Worm (Caenorhabditis elegans) whole organism, L1 larva: ENCODE measurements around the gene clp-2.
A peak's percentile ranks its signal among the peaks of the same experiment; 100 is the strongest.

ENCODE experiments used
- C04F5.9 ChIP-seq: sonication (generic microtip); optimal IDR thresholded peaks from 2 replicates; lab custom pipeline; 2016; ENCODE audit warnings: missing genetic modification characterization, missing compliant biosample characterization
- C16A3.4 ChIP-seq: fragments of 150-350 bp; optimal IDR thresholded peaks from 2 replicates; lab custom pipeline; 2014; ENCODE audit warnings: missing biosample characterization, missing genetic modification characterization
- Y116A8C.19 ChIP-seq: sonication (generic microtip); optimal IDR thresholded peaks from 2 replicates; lab custom pipeline; 2016; ENCODE audit warnings: missing compliant biosample characterization, missing genetic modification characterization, borderline replicate concordance
- aha-1 ChIP-seq: fragments of 150-350 bp; optimal IDR thresholded peaks from 2 replicates; lab custom pipeline; 2014; ENCODE audit warnings: missing biosample characterization, missing genetic modification characterization
- alr-1 ChIP-seq: fragments of 200-800 bp; sonication (Bioruptor generic); optimal IDR thresholded peaks from 2 replicates; lab custom pipeline; 2018; ENCODE audit warnings: borderline replicate concordance, mild to moderate bottlenecking, missing genetic modification characterization, missing compliant biosample characterization
- ama-1 ChIP-seq: fragments of 150-350 bp; optimal IDR thresholded peaks from 2 replicates; lab custom pipeline; 2014
- ceh-63 ChIP-seq: fragments of 200-800 bp; sonication (Bioruptor generic); optimal IDR thresholded peaks from 2 replicates; lab custom pipeline; 2018; ENCODE audit warnings: mild to moderate bottlenecking, missing genetic modification characterization, missing compliant biosample characterization
- ceh-82 ChIP-seq, 3 experiments: fragments of 150-350 bp in 1 of 3; sonication (generic microtip) in 2 of 3; optimal IDR thresholded peaks; 2 replicates each; lab custom pipeline; 2014 to 2017; ENCODE audit warnings: missing biosample characterization in 3 of 3, missing genetic modification characterization in 3 of 3
- ceh-90 ChIP-seq: sonication (generic microtip); optimal IDR thresholded peaks from 2 replicates; lab custom pipeline; 2016; ENCODE audit warnings: missing genetic modification characterization, missing compliant biosample characterization
- ces-1 ChIP-seq: fragments of 150-350 bp; optimal IDR thresholded peaks from 2 replicates; lab custom pipeline; 2014; ENCODE audit warnings: missing biosample characterization, missing genetic modification reagents, missing genetic modification characterization
- dpl-1 ChIP-seq, 3 experiments: fragments of 150-350 bp in 2 of 3; sonication (generic microtip) in 1 of 3; optimal IDR thresholded peaks; 2 replicates each; lab custom pipeline; 2014 to 2017; ENCODE audit warnings: missing biosample characterization in 3 of 3, missing genetic modification characterization in 3 of 3, missing genetic modification reagents in 3 of 3
- dsc-1 ChIP-seq: sonication (generic microtip); optimal IDR thresholded peaks from 2 replicates; lab custom pipeline; 2016; ENCODE audit warnings: mild to moderate bottlenecking, missing genetic modification characterization, missing compliant biosample characterization
- efl-1 ChIP-seq, 4 experiments: fragments of 150-350 bp; optimal IDR thresholded peaks in 3 of 4; peaks in 1 of 4; 1 replicate in 1 of 4; 2 replicates in 3 of 4; lab custom pipeline; 2014; ENCODE audit warnings: missing biosample characterization in 2 of 4, missing genetic modification characterization in 2 of 4, missing genetic modification reagents in 2 of 4
- efl-3 ChIP-seq: fragments of 200-800 bp; sonication (Bioruptor generic); optimal IDR thresholded peaks from 2 replicates; lab custom pipeline; 2018; ENCODE audit warnings: mild to moderate bottlenecking, missing genetic modification characterization, missing compliant biosample characterization
- egl-13 ChIP-seq: sonication (generic microtip); optimal IDR thresholded peaks from 2 replicates; lab custom pipeline; 2016; ENCODE audit warnings: missing genotype, missing genetic modification reagents, missing genetic modification characterization, missing compliant biosample characterization
- egl-27 ChIP-seq, 2 experiments: fragments of 150-350 bp in 1 of 2; sonication (generic microtip); optimal IDR thresholded peaks; 3 replicates each; lab custom pipeline; 2017 to 2018; ENCODE audit warnings: missing biosample characterization in 2 of 2, missing genetic modification characterization in 2 of 2, missing genetic modification reagents in 2 of 2
- elt-2 ChIP-seq: sonication (generic microtip); optimal IDR thresholded peaks from 2 replicates; lab custom pipeline; 2016; ENCODE audit warnings: missing genetic modification characterization, mild to moderate bottlenecking, inconsistent platforms, missing compliant biosample characterization, missing genetic modification reagents
- elt-3 ChIP-seq, 6 experiments: fragments of 150-350 bp in 1 of 6; sonication (generic microtip); optimal IDR thresholded peaks; 2 replicates each; lab custom pipeline; 2017 to 2018; ENCODE audit warnings: missing biosample characterization in 6 of 6, missing genetic modification characterization in 6 of 6, inconsistent platforms in 1 of 6
- fkh-4 ChIP-seq: sonication (generic microtip); optimal IDR thresholded peaks from 2 replicates; lab custom pipeline; 2016; ENCODE audit warnings: missing compliant biosample characterization, missing genetic modification characterization, borderline replicate concordance
- fkh-8 ChIP-seq: sonication (generic microtip); optimal IDR thresholded peaks from 2 replicates; lab custom pipeline; 2016; ENCODE audit warnings: mild to moderate bottlenecking, missing genetic modification characterization, missing compliant biosample characterization
- fos-1 ChIP-seq: fragments of 150-350 bp; optimal IDR thresholded peaks from 2 replicates; lab custom pipeline; 2014; ENCODE audit warnings: missing biosample characterization, missing genetic modification characterization
- jun-1 ChIP-seq: fragments of 150-350 bp; optimal IDR thresholded peaks from 2 replicates; lab custom pipeline; 2014; ENCODE audit warnings: missing biosample characterization, missing genetic modification reagents, missing genetic modification characterization
- lin-13 ChIP-seq: fragments of 150-350 bp; optimal IDR thresholded peaks from 2 replicates; lab custom pipeline; 2014; ENCODE audit warnings: missing biosample characterization, missing genetic modification reagents, missing genetic modification characterization
- lin-35 ChIP-seq, 2 experiments: fragments of 150-350 bp; optimal IDR thresholded peaks; 2 replicates each; lab custom pipeline; 2014; ENCODE audit warnings: missing biosample characterization in 2 of 2, missing genetic modification characterization in 2 of 2, missing genetic modification reagents in 2 of 2
- lir-3 ChIP-seq: sonication (generic microtip); optimal IDR thresholded peaks from 2 replicates; lab custom pipeline; 2016; ENCODE audit warnings: mild to moderate bottlenecking, missing genetic modification characterization, moderate library complexity, missing compliant biosample characterization; ENCODE audit not compliant: poor library complexity
- mab-9 ChIP-seq: fragments of 200-800 bp; sonication (Bioruptor generic); IDR thresholded peaks from 2 replicates; pipeline ENCODE4 v1.3.6; 2022; ENCODE audit warnings: missing genetic modification reagents, missing genetic modification characterization, missing compliant biosample characterization
- mep-1 ChIP-seq: fragments of 150-350 bp; optimal IDR thresholded peaks from 2 replicates; lab custom pipeline; 2014; ENCODE audit warnings: missing biosample characterization, missing genetic modification characterization
- nhr-12 ChIP-seq: sonication (generic microtip); optimal IDR thresholded peaks from 2 replicates; lab custom pipeline; 2017; ENCODE audit warnings: missing biosample characterization, missing genetic modification characterization
- nhr-19 ChIP-seq: fragments of 200-800 bp; sonication (Bioruptor generic); conservative IDR thresholded peaks from 2 replicates; pipeline ENCODE4 v1.3.6; 2022; ENCODE audit warnings: missing genetic modification characterization, missing compliant biosample characterization
- nhr-20 ChIP-seq: sonication (generic microtip); optimal IDR thresholded peaks from 2 replicates; lab custom pipeline; 2016; ENCODE audit warnings: mild to moderate bottlenecking, missing genetic modification characterization, missing compliant biosample characterization
- nhr-237 ChIP-seq: fragments of 150-350 bp; optimal IDR thresholded peaks from 2 replicates; lab custom pipeline; 2014; ENCODE audit warnings: missing biosample characterization, missing genetic modification characterization
- nhr-28 ChIP-seq: fragments of 150-350 bp; optimal IDR thresholded peaks from 2 replicates; lab custom pipeline; 2014; ENCODE audit warnings: missing biosample characterization, missing genetic modification characterization
- nhr-47 ChIP-seq: sonication (generic microtip); optimal IDR thresholded peaks from 2 replicates; lab custom pipeline; 2016; ENCODE audit warnings: mild to moderate bottlenecking, missing genetic modification characterization, moderate library complexity, missing compliant biosample characterization
- nhr-71 ChIP-seq: sonication (generic microtip); optimal IDR thresholded peaks from 2 replicates; lab custom pipeline; 2016; ENCODE audit warnings: mild to moderate bottlenecking, missing genetic modification characterization, moderate library complexity, missing compliant biosample characterization
- nhr-77 ChIP-seq: fragments of 150-350 bp; optimal IDR thresholded peaks from 2 replicates; lab custom pipeline; 2014; ENCODE audit warnings: missing biosample characterization, missing genetic modification characterization
- nhr-85 ChIP-seq: sonication (generic microtip); peaks from one replicate; lab custom pipeline; 2016; ENCODE audit warnings: missing genetic modification characterization, inconsistent platforms, missing compliant biosample characterization
- pag-3 ChIP-seq: sonication (generic microtip); optimal IDR thresholded peaks from 2 replicates; lab custom pipeline; 2017; ENCODE audit warnings: missing genetic modification characterization, mild to moderate bottlenecking, missing compliant biosample characterization, antibody characterized with exemption, borderline replicate concordance; ENCODE audit not compliant: insufficient read depth
- pax-3 ChIP-seq: fragments of 200-800 bp; sonication (Bioruptor generic); optimal IDR thresholded peaks from 2 replicates; lab custom pipeline; 2018; ENCODE audit warnings: mild to moderate bottlenecking, missing genetic modification characterization, moderate library complexity, missing compliant biosample characterization
- rnt-1 ChIP-seq: sonication (generic microtip); optimal IDR thresholded peaks from 2 replicates; lab custom pipeline; 2016; ENCODE audit warnings: mild to moderate bottlenecking, missing genetic modification characterization, moderate library complexity, missing compliant biosample characterization
- skn-1 ChIP-seq: fragments of 150-350 bp; optimal IDR thresholded peaks from 2 replicates; lab custom pipeline; 2014; ENCODE audit warnings: missing biosample characterization, missing genetic modification characterization
- snu-23 ChIP-seq: sonication (generic microtip); optimal IDR thresholded peaks from 2 replicates; lab custom pipeline; 2016; ENCODE audit warnings: missing genetic modification characterization, missing compliant biosample characterization
- sox-4 ChIP-seq: sonication (generic microtip); optimal IDR thresholded peaks from 2 replicates; lab custom pipeline; 2016; ENCODE audit warnings: missing genetic modification characterization, missing compliant biosample characterization
- sptf-1 ChIP-seq: fragments of 150-350 bp; optimal IDR thresholded peaks from 2 replicates; lab custom pipeline; 2014; ENCODE audit warnings: missing biosample characterization, missing genetic modification characterization
- sup-37 ChIP-seq: fragments of 200-800 bp; sonication (Bioruptor generic); optimal IDR thresholded peaks from 2 replicates; lab custom pipeline; 2018; ENCODE audit warnings: mild to moderate bottlenecking, missing genetic modification characterization, missing compliant biosample characterization
- tlp-1 ChIP-seq: fragments of 150-350 bp; optimal IDR thresholded peaks from 2 replicates; lab custom pipeline; 2014; ENCODE audit warnings: missing biosample characterization, missing genetic modification characterization
- unc-62 ChIP-seq: fragments of 150-350 bp; optimal IDR thresholded peaks from 2 replicates; lab custom pipeline; 2014; ENCODE audit warnings: missing biosample characterization, missing genetic modification reagents, missing genetic modification characterization
- unc-86 ChIP-seq: sonication (generic microtip); optimal IDR thresholded peaks from 2 replicates; lab custom pipeline; 2016; ENCODE audit warnings: missing genetic modification characterization, missing compliant biosample characterization
- unc-98 ChIP-seq: fragments of 200-800 bp; sonication (Bioruptor generic); IDR thresholded peaks from 2 replicates; pipeline ENCODE4 v1.3.6; 2022; ENCODE audit warnings: missing genetic modification characterization, missing compliant biosample characterization
- vab-15 ChIP-seq: sonication (generic microtip); optimal IDR thresholded peaks from 2 replicates; lab custom pipeline; 2017; ENCODE audit warnings: missing genotype, mild to moderate bottlenecking, missing genetic modification characterization, missing compliant biosample characterization
- zag-1 ChIP-seq: fragments of 150-350 bp; optimal IDR thresholded peaks from 2 replicates; lab custom pipeline; 2014; ENCODE audit warnings: missing biosample characterization, missing genetic modification characterization
- ztf-11 ChIP-seq, 2 experiments: sonication (generic microtip); optimal IDR thresholded peaks; 2 replicates each; lab custom pipeline; 2016 to 2017; ENCODE audit warnings: missing genetic modification characterization in 2 of 2, missing biosample characterization in 1 of 2, missing compliant biosample characterization in 1 of 2
- ztf-4 ChIP-seq: fragments of 150-350 bp; optimal IDR thresholded peaks from 2 replicates; lab custom pipeline; 2014; ENCODE audit warnings: missing biosample characterization, missing genetic modification characterization

clp-2 gene

DNA sequence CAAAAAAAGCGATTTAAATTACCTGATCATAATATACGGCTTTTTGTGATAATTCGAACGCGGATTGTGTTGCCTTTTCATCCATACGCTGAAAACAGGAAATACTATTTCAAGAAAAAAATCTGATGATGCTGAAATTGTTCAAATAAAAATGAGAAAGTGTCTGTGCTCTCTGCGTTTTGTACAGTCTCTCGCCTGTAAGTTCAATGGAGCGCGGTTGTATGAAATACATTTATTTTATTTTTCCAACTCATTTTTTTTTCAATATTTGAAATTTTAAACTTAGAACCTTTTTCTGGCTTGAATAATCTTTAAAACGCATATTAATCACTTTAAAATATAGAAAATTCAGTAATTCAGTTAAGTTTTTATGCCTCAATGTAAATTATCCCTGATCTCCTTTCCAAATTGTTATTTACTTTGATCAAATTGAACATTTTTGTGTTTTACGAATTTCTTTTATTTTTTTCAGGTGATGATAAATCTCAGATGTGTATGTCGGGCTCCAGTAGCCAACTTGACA lies at the start of gene clp-2, which contains the start of gene mrpl-16:
clp-2 (minus strand) TSS at position 94 of the 523 bp plus-strand sequence.
mrpl-16 (plus strand) TSS at position 473 of the 523 bp plus-strand sequence.
- TF ChIP-seq fkh-4 (tag; lab: Kevin White, UChicago) (no peak), jun-1 (tag; lab: Kevin White, UChicago) (no peak), nhr-71 (tag; lab: Kevin White, UChicago) (peak; percentile 34), pax-3 (no peak), mab-9 (no peak), nhr-77 (no peak), fos-1 (tag; lab: Kevin White, UChicago) (no peak), sox-4 (tag; lab: Kevin White, UChicago) (no peak), nhr-237 (tag; lab: Kevin White, UChicago) (no peak), C04F5.9 (tag; lab: Kevin White, UChicago) (no peak), nhr-20 (tag; lab: Kevin White, UChicago) (no peak), lin-35 (GFP tag; optimal IDR thresholded peaks at IDR 0.05; lab: Kevin White, UChicago) (peak; percentile 39 to 62), unc-62 (no peak), nhr-47 (peak; percentile 5), nhr-28 (tag; lab: Kevin White, UChicago) (no peak), sptf-1 (tag; lab: Kevin White, UChicago) (no peak), dpl-1 (GFP tag; optimal IDR thresholded peaks at IDR 0.05; lab: Kevin White, UChicago) (peak; percentile 21 to 68 (median 46)), alr-1 (no peak), rnt-1 (tag; lab: Kevin White, UChicago) (peak; percentile 34), efl-1 (optimal IDR thresholded peaks at IDR 0.05; lab: Kevin White, UChicago) (peak; percentile 42 to 58), efl-1 (GFP tag; optimal IDR thresholded peaks at IDR 0.05 in 1 of 2; lab: Kevin White, UChicago) (peak; percentile 59 to 93), nhr-19 (GFP tag; lab: Robert Waterston, UW) (no peak), fkh-8 (no peak), ztf-11 (tag; optimal IDR thresholded peaks at IDR 0.05; lab: Kevin White, UChicago) (no peak), mep-1 (tag; lab: Kevin White, UChicago) (peak; percentile 24), aha-1 (tag; lab: Kevin White, UChicago) (no peak), ceh-90 (no peak), nhr-12 (tag; lab: Kevin White, UChicago) (no peak), skn-1 (tag; lab: Kevin White, UChicago) (no peak), efl-3 (GFP tag; lab: Kevin White, UChicago) (no peak), ces-1 (GFP tag; lab: Kevin White, UChicago) (no peak), snu-23 (GFP tag; lab: Kevin White, UChicago) (peak; percentile 38), elt-3 (tag; optimal IDR thresholded peaks at IDR 0.05; lab: Kevin White, UChicago) (no peak), elt-2 (tag; lab: Kevin White, UChicago) (no peak), tlp-1 (tag; lab: Kevin White, UChicago) (no peak), ceh-63 (GFP tag; lab: Kevin White, UChicago) (no peak), vab-15 (tag; lab: Kevin White, UChicago) (no peak), nhr-85 (no peak), lir-3 (tag; lab: Kevin White, UChicago) (no peak), pag-3 (tag; lab: Kevin White, UChicago) (no peak), egl-13 (no peak), unc-86 (tag; lab: Kevin White, UChicago) (no peak), Y116A8C.19 (tag; lab: Kevin White, UChicago) (no peak), unc-98 (GFP tag; lab: Robert Waterston, UW) (no peak), zag-1 (tag; lab: Kevin White, UChicago) (no peak), ztf-4 (tag; lab: Kevin White, UChicago) (no peak), sup-37 (no peak), ama-1 (lab: Kevin White, UChicago) (no peak), lin-13 (GFP tag; lab: Kevin White, UChicago) (no peak), ceh-82 (tag; optimal IDR thresholded peaks at IDR 0.05; lab: Kevin White, UChicago) (peak in 1 of 3 experiments; percentile 21), egl-27 (tag; optimal IDR thresholded peaks at IDR 0.05; lab: Kevin White, UChicago) (no peak), C16A3.4 (tag; lab: Kevin White, UChicago) (peak; percentile 10), dsc-1 (tag; lab: Kevin White, UChicago) (no peak)
